Fruit fly (Drosophila melanogaster): ENCODE results near the gene Osi8.

Osi8 gene

DNA sequence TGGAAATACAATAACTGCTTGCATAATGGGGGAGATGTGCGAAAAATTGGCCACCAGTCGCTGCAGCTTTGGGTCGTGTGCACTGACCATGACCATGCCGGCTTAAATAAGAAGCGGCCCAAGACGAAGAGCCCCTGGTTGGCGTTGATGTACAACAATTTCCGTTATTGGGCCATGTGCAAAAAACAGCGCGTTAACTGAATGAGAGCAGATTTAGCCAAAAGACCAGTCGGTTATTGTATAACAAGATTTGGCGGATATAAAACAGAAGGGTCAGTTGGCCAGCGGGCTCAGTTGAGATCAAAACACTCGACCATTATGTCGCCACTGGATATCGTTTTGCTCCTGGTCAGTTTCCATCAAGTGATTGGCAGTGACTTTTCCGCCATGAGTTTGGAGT, 8.7 kb downstream of the Osi8 start, which contains the start of gene Osi10a:
TSS of gene Osi10a (plus strand) at position 301 of the 400 bp plus-strand sequence.
- TF ChIP-seq pan (optimal IDR thresholded peaks at IDR 0.05) (no peak), psq (optimal IDR thresholded peaks at IDR 0.05) (no peak), usp (GFP tag; optimal IDR thresholded peaks at IDR 0.05) (no peak), CG8478 (optimal IDR thresholded peaks at IDR 0.05) (no peak), EcR (GFP tag; optimal IDR thresholded peaks at IDR 0.05) (no peak), Dll (optimal IDR thresholded peaks at IDR 0.05) (no peak)

DNA sequence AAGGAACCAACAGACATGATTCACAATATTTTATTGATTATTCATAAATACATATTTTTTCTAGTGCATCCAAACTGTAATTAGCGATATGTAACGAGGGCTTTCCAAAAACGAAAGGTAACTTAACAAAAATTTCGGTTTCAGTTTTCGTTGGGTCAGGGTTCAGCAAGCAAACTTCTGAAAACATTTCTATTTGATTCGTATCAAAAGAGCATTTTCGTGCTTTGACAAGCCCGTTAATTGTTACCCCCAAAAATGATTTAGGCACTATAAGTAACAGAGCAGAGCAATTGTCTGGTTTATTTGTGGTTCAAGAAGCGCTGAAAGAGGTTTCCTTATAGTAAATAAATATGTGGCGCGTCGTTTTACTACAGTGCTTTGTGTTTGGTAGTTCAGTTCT, 10.9 kb downstream of the Osi8 start, which contains the start of gene Osi10b:
TSS of gene Osi10b (plus strand) at position 301 of the 400 bp plus-strand sequence.
- TF ChIP-seq Dll (optimal IDR thresholded peaks at IDR 0.05), result no peak
- TF ChIP-seq pan (optimal IDR thresholded peaks at IDR 0.05), result no peak
- no peak for TF ChIP-seq EcR (GFP tag; optimal IDR thresholded peaks at IDR 0.05)
- no peak for TF ChIP-seq usp (GFP tag; optimal IDR thresholded peaks at IDR 0.05)

DNA sequence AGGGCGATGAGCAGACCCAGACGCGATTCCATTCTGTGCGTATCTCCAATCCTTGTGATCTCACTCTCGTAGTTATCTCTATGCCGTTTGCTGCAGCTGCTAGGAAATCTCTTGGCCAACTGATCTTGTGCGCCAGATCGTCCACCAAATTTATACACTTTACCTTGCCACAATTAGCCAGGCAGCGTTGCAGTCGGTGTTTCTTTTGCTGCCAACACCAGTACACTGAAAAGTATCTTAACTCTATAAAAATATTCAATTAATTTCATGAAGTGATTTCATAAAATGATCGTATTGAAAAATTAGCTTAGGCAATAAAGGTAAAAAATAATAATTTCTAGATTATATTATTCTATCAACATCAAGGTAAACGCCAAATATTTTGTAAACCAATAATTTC, 13.7 kb downstream of the Osi8 start, which contains the start of gene Osi11:
TSS of gene Osi11 (minus strand) at position 101 of the 400 bp plus-strand sequence.
- TF ChIP-seq EcR (GFP tag; optimal IDR thresholded peaks at IDR 0.05), result no peak

DNA sequence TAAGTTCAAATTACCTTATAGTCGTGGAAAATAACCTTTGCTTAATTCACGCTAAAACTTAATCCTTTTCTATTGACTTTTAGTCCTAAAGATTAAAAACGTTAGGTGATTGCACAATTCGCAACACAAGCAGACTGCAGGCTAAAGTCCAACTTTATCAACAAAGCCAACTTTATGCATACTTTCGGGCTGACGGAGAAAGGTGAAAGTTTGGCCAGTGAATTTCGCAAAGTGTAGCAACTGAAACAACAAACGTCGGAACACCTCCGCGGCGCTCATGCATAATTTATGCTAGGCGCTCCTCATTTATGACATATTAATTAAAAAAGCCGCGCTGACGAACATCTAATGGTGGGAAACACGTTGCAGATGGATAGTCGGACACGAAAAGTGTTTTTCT, 15.0 kb downstream of the Osi8 start:
- no peak for TF ChIP-seq Dll (optimal IDR thresholded peaks at IDR 0.05)
- no peak for TF ChIP-seq CG8478 (optimal IDR thresholded peaks at IDR 0.05)
- TF ChIP-seq usp (GFP tag; optimal IDR thresholded peaks at IDR 0.05), result no peak

DNA sequence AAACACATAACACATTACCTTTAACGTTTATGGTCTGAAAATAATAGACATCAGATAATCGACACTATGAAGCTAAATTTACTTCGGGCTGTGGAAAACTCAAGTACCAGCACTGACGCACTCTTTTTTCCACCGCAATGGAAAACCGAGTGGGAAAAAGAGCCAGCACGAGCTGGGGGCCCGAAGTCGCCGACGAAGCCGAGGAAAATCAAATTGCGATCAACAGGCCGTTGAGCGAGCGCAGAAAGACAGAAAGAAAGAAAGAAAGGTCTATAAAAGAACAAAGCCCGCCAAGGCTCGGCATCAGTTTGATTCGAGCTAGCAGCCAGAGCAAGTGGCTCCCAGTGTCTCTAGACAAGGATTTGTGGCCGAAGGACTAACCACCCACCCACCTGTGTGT, 23.3 kb downstream of the Osi8 start, which contains the start of gene Osi12:
TSS of gene Osi12 (plus strand) at position 301 of the 400 bp plus-strand sequence.
- no peak for TF ChIP-seq Dll (optimal IDR thresholded peaks at IDR 0.05)
- no peak for TF ChIP-seq psq (optimal IDR thresholded peaks at IDR 0.05)
- no peak for TF ChIP-seq usp (GFP tag; optimal IDR thresholded peaks at IDR 0.05)
- no peak for TF ChIP-seq pan (optimal IDR thresholded peaks at IDR 0.05)
- no peak for TF ChIP-seq CG8478 (optimal IDR thresholded peaks at IDR 0.05)
- no peak for TF ChIP-seq EcR (GFP tag; optimal IDR thresholded peaks at IDR 0.05)

DNA sequence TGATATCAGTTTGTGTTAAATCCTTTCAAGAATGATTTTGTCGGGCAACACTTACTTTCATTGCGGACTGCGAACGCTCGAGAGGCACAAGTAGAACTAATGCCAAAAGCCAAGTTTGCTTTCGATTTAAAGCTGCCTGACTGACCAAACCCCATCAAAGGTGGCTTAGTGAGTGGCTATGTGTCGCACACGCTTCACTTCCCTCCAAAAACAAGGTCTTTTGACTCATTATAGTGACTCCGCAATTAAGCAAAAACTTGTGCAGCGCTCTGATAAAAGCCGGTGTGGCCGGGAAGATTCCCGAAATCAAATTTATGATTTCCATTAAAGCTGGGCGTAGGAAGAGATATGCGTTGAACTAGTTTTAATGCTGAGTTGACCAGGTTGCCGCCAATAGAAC, 30.1 kb downstream of the Osi8 start, which contains the start of gene CG15597:
TSS of gene CG15597 (minus strand) at position 101 of the 400 bp plus-strand sequence.
- TF ChIP-seq usp (GFP tag; optimal IDR thresholded peaks at IDR 0.05) (no peak), psq (optimal IDR thresholded peaks at IDR 0.05) (no peak), Dll (optimal IDR thresholded peaks at IDR 0.05) (no peak), EcR (GFP tag; optimal IDR thresholded peaks at IDR 0.05) (no peak), CG8478 (optimal IDR thresholded peaks at IDR 0.05) (no peak), pan (optimal IDR thresholded peaks at IDR 0.05) (no peak)

DNA sequence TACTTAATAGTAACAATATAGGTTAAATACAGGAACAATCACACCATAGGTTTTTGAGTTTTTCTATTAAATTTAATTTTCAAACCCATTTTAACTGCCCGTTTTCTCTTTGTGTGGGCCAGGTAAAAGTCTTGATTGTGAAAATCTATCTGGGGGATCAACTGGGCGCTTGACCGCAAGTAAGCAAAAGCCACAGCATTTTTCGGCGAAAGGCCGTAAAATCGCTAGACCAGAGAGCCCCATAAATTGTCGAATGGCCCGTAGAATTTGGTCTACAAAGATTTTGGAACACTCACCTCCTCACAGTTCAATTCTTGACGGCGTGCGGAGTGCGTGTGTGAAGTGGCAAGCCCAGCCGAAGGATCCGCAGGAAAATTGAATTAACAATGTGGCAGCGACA, 32.5 kb downstream of the Osi8 start, which contains the start of gene CG15594:
TSS of gene CG15594 (plus strand) at position 301 of the 400 bp plus-strand sequence.
- TF ChIP-seq psq (optimal IDR thresholded peaks at IDR 0.05), result no peak
- TF ChIP-seq usp (GFP tag; optimal IDR thresholded peaks at IDR 0.05), result no peak
- no peak for TF ChIP-seq Dll (optimal IDR thresholded peaks at IDR 0.05)
- TF ChIP-seq pan (optimal IDR thresholded peaks at IDR 0.05), result no peak
- TF ChIP-seq CG8478 (optimal IDR thresholded peaks at IDR 0.05), result no peak
- TF ChIP-seq EcR (GFP tag; optimal IDR thresholded peaks at IDR 0.05), result no peak

DNA sequence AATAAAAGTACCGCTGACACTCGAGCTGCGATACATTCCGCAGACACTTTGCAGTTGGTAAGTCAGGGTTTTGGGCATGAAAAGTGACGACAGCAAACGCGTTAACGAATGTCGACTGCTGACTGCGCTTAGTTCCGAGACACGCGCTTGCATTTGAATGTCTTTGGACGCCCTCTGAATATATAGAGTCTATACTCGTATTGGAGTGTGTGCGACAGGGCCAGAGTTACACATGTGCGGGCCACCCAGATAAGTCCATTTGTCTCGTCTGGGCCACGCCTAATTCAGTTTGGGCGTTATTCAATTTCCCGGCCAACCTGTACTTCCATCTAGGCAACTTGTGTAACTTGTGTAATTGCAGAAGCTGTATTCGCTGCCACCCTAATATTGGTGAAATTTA, 35.3 kb downstream of the Osi8 start:
- TF ChIP-seq CG8478 (optimal IDR thresholded peaks at IDR 0.05) (no peak), EcR (GFP tag; optimal IDR thresholded peaks at IDR 0.05) (no peak), psq (optimal IDR thresholded peaks at IDR 0.05) (no peak), Dll (optimal IDR thresholded peaks at IDR 0.05) (no peak), pan (optimal IDR thresholded peaks at IDR 0.05) (no peak), usp (GFP tag; optimal IDR thresholded peaks at IDR 0.05) (no peak)

DNA sequence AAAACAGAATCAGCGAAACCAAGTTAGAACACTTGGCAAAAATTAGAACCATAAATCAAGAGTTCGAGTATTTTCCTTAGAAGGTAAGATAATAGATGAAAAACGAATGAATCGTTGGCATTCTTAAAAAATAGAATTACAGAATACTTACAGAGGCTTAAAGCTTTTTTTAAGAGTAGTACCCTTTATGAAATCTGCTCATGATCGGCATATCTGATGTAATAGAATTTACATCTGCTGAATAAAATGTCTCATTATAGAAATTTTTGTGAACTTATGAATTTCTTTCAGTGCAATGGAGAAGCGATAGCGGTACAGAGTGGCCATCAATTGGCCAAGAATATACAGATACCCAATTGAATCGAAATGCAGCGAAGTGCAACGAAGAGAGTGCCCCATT, 36.5 kb downstream of the Osi8 start, which contains the start of gene Osi13:
TSS of gene Osi13 (plus strand) at position 301 of the 400 bp plus-strand sequence.
- no peak for TF ChIP-seq psq (optimal IDR thresholded peaks at IDR 0.05)

DNA sequence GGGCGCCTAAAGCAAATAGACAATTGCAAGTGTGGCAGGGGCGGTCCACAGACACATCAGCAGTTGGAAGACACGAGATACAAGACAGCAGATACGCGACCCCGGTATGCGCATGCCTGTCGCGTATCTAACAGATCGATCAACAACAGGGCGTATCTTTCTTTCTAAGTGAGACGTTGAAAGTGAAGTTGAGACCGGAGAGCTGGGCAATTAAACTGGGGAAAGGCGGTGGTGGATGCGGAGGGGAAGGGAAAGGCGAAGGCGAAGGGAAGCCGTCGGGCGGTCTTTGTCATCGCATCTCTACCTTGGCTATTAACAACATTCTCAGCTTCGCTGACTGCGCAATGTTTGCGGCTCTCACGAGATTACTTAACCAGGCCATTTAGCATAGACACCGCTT, 39.1 kb downstream of the Osi8 start:
- no peak for TF ChIP-seq psq (optimal IDR thresholded peaks at IDR 0.05)
- TF ChIP-seq usp (GFP tag; optimal IDR thresholded peaks at IDR 0.05), result no peak
- TF ChIP-seq EcR (GFP tag; optimal IDR thresholded peaks at IDR 0.05), result no peak
- no peak for TF ChIP-seq Dll (optimal IDR thresholded peaks at IDR 0.05)
- no peak for TF ChIP-seq CG8478 (optimal IDR thresholded peaks at IDR 0.05)
- TF ChIP-seq pan (optimal IDR thresholded peaks at IDR 0.05), result no peak

DNA sequence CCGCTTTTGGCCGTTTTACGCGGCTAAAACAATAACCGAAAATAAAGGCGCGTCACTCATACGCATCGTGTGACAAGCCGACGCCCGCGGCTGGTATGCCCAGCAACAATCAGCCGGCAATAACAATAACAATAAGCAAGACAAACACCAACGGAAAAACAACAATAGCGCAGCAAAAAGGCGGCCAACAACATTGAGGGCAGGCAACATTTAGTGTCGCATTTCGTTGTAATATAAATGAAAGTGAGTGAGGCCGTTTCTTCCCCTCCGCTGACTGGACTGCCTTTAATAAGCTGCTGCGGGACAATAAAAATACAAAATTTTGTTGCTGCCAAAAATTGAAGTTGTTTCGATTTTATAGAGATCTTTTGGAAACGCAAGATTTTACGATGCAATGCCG, 42.2 kb downstream of the Osi8 start:
- TF ChIP-seq CG8478 (optimal IDR thresholded peaks at IDR 0.05) (no peak), EcR (GFP tag; optimal IDR thresholded peaks at IDR 0.05) (no peak), usp (GFP tag; optimal IDR thresholded peaks at IDR 0.05) (no peak), Dll (optimal IDR thresholded peaks at IDR 0.05) (no peak), psq (optimal IDR thresholded peaks at IDR 0.05) (no peak)

DNA sequence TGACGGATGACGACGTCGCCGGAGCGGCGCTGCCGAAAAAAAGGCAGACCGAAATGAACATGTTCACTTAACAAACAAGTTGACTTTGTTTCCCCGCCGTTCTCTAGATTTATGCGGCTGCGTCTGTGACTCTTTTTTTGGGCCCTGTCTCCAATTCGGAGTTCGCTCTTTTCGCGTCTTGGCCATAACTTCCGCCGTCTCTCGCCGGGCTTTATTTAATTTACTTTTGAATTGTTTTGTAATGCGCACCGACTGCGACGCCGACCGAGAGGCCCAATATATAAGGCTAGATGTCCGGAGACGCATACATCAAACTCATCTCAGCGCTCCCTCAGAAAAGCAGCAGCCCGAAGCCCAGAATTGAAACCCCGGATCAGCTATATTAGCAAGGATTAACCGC, 43.9 kb downstream of the Osi8 start, which contains the start of gene Osi14:
TSS of gene Osi14 (plus strand) at position 301 of the 400 bp plus-strand sequence.
- no peak for TF ChIP-seq psq (optimal IDR thresholded peaks at IDR 0.05)
- no peak for TF ChIP-seq pan (optimal IDR thresholded peaks at IDR 0.05)
- no peak for TF ChIP-seq CG8478 (optimal IDR thresholded peaks at IDR 0.05)
- no peak for TF ChIP-seq usp (GFP tag; optimal IDR thresholded peaks at IDR 0.05)
- TF ChIP-seq Dll (optimal IDR thresholded peaks at IDR 0.05), result no peak
- no peak for TF ChIP-seq EcR (GFP tag; optimal IDR thresholded peaks at IDR 0.05)

DNA sequence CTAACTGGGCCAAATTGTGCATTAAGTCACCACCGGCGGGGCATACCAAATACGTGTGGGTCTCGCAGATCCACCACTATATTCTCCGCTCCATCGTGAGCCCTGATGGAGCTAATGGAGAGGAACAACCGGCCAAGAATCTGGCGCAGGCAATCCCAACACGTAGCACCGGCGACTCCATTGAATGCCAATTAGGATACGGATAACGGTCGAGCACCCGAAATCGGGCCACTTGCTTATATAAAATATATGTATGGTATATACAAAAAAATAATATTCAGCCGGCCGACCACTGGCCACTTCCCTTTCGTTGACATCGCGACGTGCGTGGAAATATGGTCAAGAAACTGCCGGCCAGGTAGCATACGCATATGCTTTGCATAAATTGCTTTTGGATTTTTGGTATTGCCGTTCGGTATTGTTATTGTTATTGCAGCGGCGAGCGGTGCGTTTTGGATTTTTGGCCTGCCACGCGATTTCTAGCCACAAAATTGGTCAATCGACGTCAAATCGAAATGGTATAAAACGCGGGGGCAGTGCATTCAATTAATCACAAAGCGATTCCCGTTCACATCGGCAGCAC, 46.4 kb downstream of the Osi8 start, which contains the start of gene Osi15:
TSS of gene Osi15 (plus strand) at position 548 of the 583 bp plus-strand sequence.
- TF ChIP-seq usp (GFP tag; optimal IDR thresholded peaks at IDR 0.05) (no peak), Dll (optimal IDR thresholded peaks at IDR 0.05) (no peak), psq (optimal IDR thresholded peaks at IDR 0.05) (no peak), CG8478 (optimal IDR thresholded peaks at IDR 0.05) (no peak), EcR (GFP tag; optimal IDR thresholded peaks at IDR 0.05) (no peak), pan (optimal IDR thresholded peaks at IDR 0.05) (no peak)

All from whole organism.